Worm (Caenorhabditis elegans) whole organism, L4 larva: ENCODE measurements around the gene C25E10.12.

Source experiments
- F49E8.2 ChIP-seq: sonication (generic microtip); optimal IDR thresholded peaks from 2 replicates; lab custom pipeline; 2016; ENCODE audit warnings: missing compliant biosample characterization, mild to moderate bottlenecking, missing genetic modification characterization, borderline replicate concordance
- R02D3.7 ChIP-seq: fragments of 150-350 bp; sonication (generic microtip); optimal IDR thresholded peaks from 3 replicates; lab custom pipeline; 2014; ENCODE audit warnings: missing biosample characterization, missing genetic modification characterization
- T20F7.1 ChIP-seq: fragments of 200-800 bp; sonication (Bioruptor generic); optimal IDR thresholded peaks from 2 replicates; lab custom pipeline; 2018; ENCODE audit warnings: mild to moderate bottlenecking, missing genetic modification characterization, missing compliant biosample characterization
- Y105C5A.15 ChIP-seq: fragments of 200-800 bp; sonication (Bioruptor generic); IDR thresholded peaks from 2 replicates; pipeline ENCODE4 v1.3.6; 2022; ENCODE audit warnings: missing genetic modification characterization, missing compliant biosample characterization
- Y48G9A.11 ChIP-seq: fragments of 200-800 bp; sonication (Bioruptor generic); IDR thresholded peaks from 2 replicates; pipeline ENCODE4 v1.3.6; 2022; ENCODE audit warnings: missing genetic modification reagents, missing genetic modification characterization, missing compliant biosample characterization
- Y5F2A.4 ChIP-seq: fragments of 200-800 bp; sonication (Bioruptor generic); optimal IDR thresholded peaks from 2 replicates; lab custom pipeline; 2018; ENCODE audit warnings: mild to moderate bottlenecking, missing genetic modification characterization, missing compliant biosample characterization
- ZK546.5 ChIP-seq, 2 experiments: sonication (generic microtip); optimal IDR thresholded peaks; 2 replicates each; lab custom pipeline; 2017; ENCODE audit warnings: missing biosample characterization in 2 of 2, missing genetic modification characterization in 2 of 2
- aha-1 ChIP-seq: fragments of 150-350 bp; peaks from one replicate; lab custom pipeline; 2014; ENCODE audit warnings: missing biosample characterization, missing genetic modification characterization
- arid-1 ChIP-seq: fragments of 200-800 bp; sonication (Bioruptor generic); conservative IDR thresholded peaks from 2 replicates; pipeline ENCODE4 v1.3.6; 2022; ENCODE audit warnings: missing genetic modification reagents, missing genetic modification characterization, missing compliant biosample characterization
- daf-8 ChIP-seq: fragments of 200-800 bp; sonication (Bioruptor generic); IDR thresholded peaks from 2 replicates; pipeline ENCODE4 v1.3.6; 2022; ENCODE audit warnings: missing genetic modification characterization, missing compliant biosample characterization
- dmd-6 ChIP-seq: fragments of 200-800 bp; sonication (Bioruptor generic); IDR thresholded peaks from 2 replicates; pipeline ENCODE4 v1.3.6; 2022; ENCODE audit warnings: missing genetic modification reagents, missing genetic modification characterization, missing compliant biosample characterization
- dmd-8 ChIP-seq: fragments of 200-800 bp; sonication (Bioruptor generic); IDR thresholded peaks from 2 replicates; pipeline ENCODE4 v1.3.6; 2022; ENCODE audit warnings: missing genetic modification characterization, missing compliant biosample characterization
- dmd-9 ChIP-seq: fragments of 200-800 bp; sonication (Bioruptor generic); IDR thresholded peaks from 2 replicates; pipeline ENCODE4 v1.3.6; 2022; ENCODE audit warnings: missing genetic modification reagents, missing genetic modification characterization, missing compliant biosample characterization
- egl-43 ChIP-seq: fragments of 200-800 bp; sonication (Bioruptor generic); IDR thresholded peaks from 2 replicates; pipeline ENCODE4 v1.3.6; 2022; ENCODE audit warnings: missing genetic modification reagents, missing genetic modification characterization, missing compliant biosample characterization
- fkh-10 ChIP-seq: fragments of 150-350 bp; optimal IDR thresholded peaks from 2 replicates; lab custom pipeline; 2014; ENCODE audit warnings: missing biosample characterization, missing genetic modification reagents, missing genetic modification characterization
- gei-8 ChIP-seq: fragments of 200-800 bp; sonication (Bioruptor generic); optimal IDR thresholded peaks from 2 replicates; lab custom pipeline; 2018; ENCODE audit warnings: mild to moderate bottlenecking, missing genetic modification characterization, missing compliant biosample characterization
- lim-7 ChIP-seq: fragments of 200-800 bp; sonication (Bioruptor generic); IDR thresholded peaks from 2 replicates; pipeline ENCODE4 v1.3.6; 2022; ENCODE audit warnings: missing genetic modification characterization, missing compliant biosample characterization
- lin-39 ChIP-seq: fragments of 150-350 bp; optimal IDR thresholded peaks from 2 replicates; lab custom pipeline; 2014; ENCODE audit warnings: missing biosample characterization, missing genetic modification reagents, missing genetic modification characterization
- madf-9 ChIP-seq: fragments of 200-800 bp; sonication (Bioruptor generic); conservative IDR thresholded peaks from 2 replicates; pipeline ENCODE4 v1.3.6; 2022; ENCODE audit warnings: missing genetic modification reagents, missing genetic modification characterization, missing compliant biosample characterization
- mdl-1 ChIP-seq, 2 experiments: fragments of 150-350 bp in 1 of 2; sonication (generic microtip) in 1 of 2; optimal IDR thresholded peaks; 2 replicates each; lab custom pipeline; 2014 to 2017; ENCODE audit warnings: missing biosample characterization in 2 of 2, missing genetic modification characterization in 2 of 2
- mdt-29 ChIP-seq: fragments of 200-800 bp; sonication (Bioruptor generic); IDR thresholded peaks from 2 replicates; pipeline ENCODE4 v1.3.6; 2022; ENCODE audit warnings: missing genetic modification reagents, missing genetic modification characterization, missing compliant biosample characterization
- mes-2 ChIP-seq: sonication (generic microtip); optimal IDR thresholded peaks from 2 replicates; lab custom pipeline; 2016; ENCODE audit warnings: missing genotype, mild to moderate bottlenecking, missing genetic modification characterization, missing compliant biosample characterization; ENCODE audit not compliant: poor library complexity, severe bottlenecking
- mxl-2 ChIP-seq: fragments of 200-800 bp; sonication (Bioruptor generic); conservative IDR thresholded peaks from 2 replicates; pipeline ENCODE4 v1.3.6; 2022; ENCODE audit warnings: missing genetic modification reagents, missing genetic modification characterization, missing compliant biosample characterization
- mxl-3 ChIP-seq: fragments of 200-800 bp; sonication (Bioruptor generic); optimal IDR thresholded peaks from 2 replicates; lab custom pipeline; 2018; ENCODE audit warnings: mild to moderate bottlenecking, missing genetic modification characterization, missing compliant biosample characterization
- nhr-10 ChIP-seq: fragments of 150-350 bp; optimal IDR thresholded peaks from 2 replicates; lab custom pipeline; 2014; ENCODE audit warnings: missing biosample characterization, missing genetic modification characterization
- nhr-102 ChIP-seq: sonication (generic microtip); optimal IDR thresholded peaks from 2 replicates; lab custom pipeline; 2016; ENCODE audit warnings: mild to moderate bottlenecking, missing genetic modification characterization, moderate library complexity, missing compliant biosample characterization
- nhr-11 ChIP-seq: fragments of 150-350 bp; optimal IDR thresholded peaks from 2 replicates; lab custom pipeline; 2014; ENCODE audit warnings: missing biosample characterization, missing genetic modification characterization
- nhr-111 ChIP-seq: fragments of 200-800 bp; sonication (Bioruptor generic); optimal IDR thresholded peaks from 2 replicates; lab custom pipeline; 2018; ENCODE audit warnings: mild to moderate bottlenecking, missing genetic modification characterization, missing compliant biosample characterization
- nhr-76 ChIP-seq: fragments of 150-350 bp; optimal IDR thresholded peaks from 2 replicates; lab custom pipeline; 2014; ENCODE audit warnings: missing biosample characterization, missing genetic modification characterization
- php-3 ChIP-seq: fragments of 200-800 bp; sonication (Bioruptor generic); IDR thresholded peaks from 2 replicates; pipeline ENCODE4 v1.3.6; 2022; ENCODE audit warnings: missing genetic modification reagents, missing genetic modification characterization, missing compliant biosample characterization
- saeg-2 ChIP-seq: fragments of 200-800 bp; sonication (Bioruptor generic); IDR thresholded peaks from 2 replicates; pipeline ENCODE4 v1.3.6; 2022; ENCODE audit warnings: missing genetic modification reagents, missing genetic modification characterization, missing compliant biosample characterization
- sdz-12 ChIP-seq: fragments of 200-800 bp; sonication (Bioruptor generic); optimal IDR thresholded peaks from 2 replicates; lab custom pipeline; 2018; ENCODE audit warnings: mild to moderate bottlenecking, missing genetic modification characterization, missing compliant biosample characterization
- snpc-4 ChIP-seq: fragments of 150-350 bp; optimal IDR thresholded peaks from 2 replicates; lab custom pipeline; 2014; ENCODE audit warnings: missing biosample characterization, missing genetic modification characterization
- unc-39 ChIP-seq: sonication (generic microtip); optimal IDR thresholded peaks from 2 replicates; lab custom pipeline; 2017; ENCODE audit warnings: missing biosample characterization, missing genetic modification characterization
- unc-62 ChIP-seq, 3 experiments: fragments of 150-350 bp in 1 of 3; sonication (generic microtip); optimal IDR thresholded peaks in 2 of 3; peaks in 1 of 3; 1 replicate in 1 of 3; 2 replicates in 2 of 3; lab custom pipeline; 2014 to 2017; ENCODE audit warnings: missing biosample characterization in 3 of 3, missing genetic modification characterization in 3 of 3, missing genetic modification reagents in 3 of 3, missing genotype in 1 of 3
- vab-7 ChIP-seq: fragments of 200-800 bp; sonication (Bioruptor generic); IDR thresholded peaks from 2 replicates; pipeline ENCODE4 v1.3.6; 2022; ENCODE audit warnings: missing genetic modification reagents, missing genetic modification characterization, missing compliant biosample characterization
- zag-1 ChIP-seq: fragments of 150-350 bp; optimal IDR thresholded peaks from 2 replicates; lab custom pipeline; 2014; ENCODE audit warnings: missing biosample characterization, missing genetic modification characterization
- zfp-3 ChIP-seq: fragments of 200-800 bp; sonication (Bioruptor generic); conservative IDR thresholded peaks from 2 replicates; pipeline ENCODE4 v1.3.6; 2022; ENCODE audit warnings: missing genetic modification reagents, missing genetic modification characterization, missing compliant biosample characterization
- zip-11 ChIP-seq: fragments of 200-800 bp; sonication (Bioruptor generic); IDR thresholded peaks from 2 replicates; pipeline ENCODE4 v1.3.6; 2022; ENCODE audit warnings: missing genetic modification characterization, missing compliant biosample characterization

The C25E10.12 gene

ce11 chrV:9063134-9063533 lies 893 bp upstream of the C25E10.12 start (continued):
- TF ChIP-seq nhr-76 (tag; lab: Kevin White, UChicago) (no peak), mxl-3 (GFP tag; lab: Kevin White, UChicago) (no peak)
- TF ChIP-seq, all 104 proteins: peak for 0

DNA sequence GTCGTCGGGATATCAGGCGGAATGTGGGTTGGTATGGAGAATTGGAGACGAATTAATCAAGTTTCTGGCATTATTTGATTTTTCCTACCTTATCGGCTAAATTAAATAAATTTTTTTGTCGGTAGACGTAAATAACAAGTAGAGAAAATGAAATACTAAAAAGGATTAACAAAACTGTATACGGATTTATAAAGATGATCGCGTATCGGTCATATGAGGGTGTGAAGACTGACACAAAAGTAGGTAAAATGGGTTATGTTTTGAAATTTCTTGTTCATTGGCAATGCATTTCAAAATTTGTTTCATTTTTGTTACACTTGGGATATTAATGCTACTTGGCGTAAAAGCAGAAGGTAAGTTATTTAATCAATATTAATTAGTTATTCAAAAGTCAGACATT lies 2.8 kb downstream of the C25E10.12 start, which contains the start of the genes C25E10.16 and C25E10.13:
Gene C25E10.16 (minus strand): TSS at position 101 of the 400 bp plus-strand sequence.
Gene C25E10.13 (plus strand): TSS at position 256 of the 400 bp plus-strand sequence.
- TF ChIP-seq zip-11 (GFP tag; lab: Robert Waterston, UW) (no peak), unc-62 (GFP tag; optimal IDR thresholded peaks at IDR 0.05 in 1 of 2; lab: Kevin White, UChicago) (no peak), unc-62 (tag; optimal IDR thresholded peaks at IDR 0.05; lab: Kevin White, UChicago) (no peak), zag-1 (tag; lab: Kevin White, UChicago) (no peak)

DNA sequence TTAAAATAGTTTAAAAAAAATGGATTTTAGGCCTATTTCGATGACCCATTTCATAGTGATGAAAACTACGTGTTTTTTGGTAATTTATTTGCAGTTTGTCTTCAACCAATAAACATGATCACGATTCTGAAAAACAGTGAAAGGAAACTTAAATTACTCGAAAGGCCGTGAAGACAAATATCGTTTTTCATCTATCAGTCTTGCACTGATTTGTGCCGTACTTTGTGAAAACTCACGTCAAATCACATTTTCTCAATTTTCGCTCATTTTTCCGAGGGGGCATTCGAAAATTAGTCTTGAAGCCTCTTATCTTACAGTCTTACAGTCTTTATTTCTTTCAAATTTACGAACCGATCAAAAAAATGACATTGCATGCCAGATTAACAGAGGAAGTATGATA lies 3.6 kb downstream of the C25E10.12 start, which contains the start of gene C25E10.11:
Gene C25E10.11 (minus strand): TSS at position 101 of the 400 bp plus-strand sequence.
- TF ChIP-seq aha-1 (tag; lab: Kevin White, UChicago) (no peak), php-3 (no peak), mxl-3 (GFP tag; lab: Kevin White, UChicago) (no peak), unc-39 (tag; lab: Kevin White, UChicago) (no peak), R02D3.7 (tag; lab: Kevin White, UChicago) (no peak), nhr-102 (tag; lab: Kevin White, UChicago) (no peak), arid-1 (GFP tag; lab: Robert Waterston, UW) (no peak), Y5F2A.4 (GFP tag; lab: Kevin White, UChicago) (no peak), Y105C5A.15 (GFP tag; lab: Robert Waterston, UW) (no peak), ZK546.5 (tag; optimal IDR thresholded peaks at IDR 0.05; lab: Kevin White, UChicago) (no peak), T20F7.1 (GFP tag; lab: Kevin White, UChicago) (no peak), egl-43 (no peak), saeg-2 (GFP tag; lab: Robert Waterston, UW) (no peak), lim-7 (GFP tag; lab: Robert Waterston, UW) (no peak), nhr-10 (no peak), mes-2 (tag; lab: Kevin White, UChicago) (no peak), zfp-3 (GFP tag; lab: Robert Waterston, UW) (no peak), dmd-9 (no peak)

- TF ChIP-seq dmd-8 (GFP tag; lab: Robert Waterston, UW) (no peak), gei-8 (GFP tag; lab: Kevin White, UChicago) (no peak), daf-8 (GFP tag; lab: Robert Waterston, UW) (no peak), Y48G9A.11 (no peak), zag-1 (tag; lab: Kevin White, UChicago) (no peak), madf-9 (GFP tag; lab: Robert Waterston, UW) (no peak), F49E8.2 (tag; lab: Kevin White, UChicago) (no peak), sdz-12 (GFP tag; lab: Kevin White, UChicago) (no peak), lim-7 (GFP tag; lab: Robert Waterston, UW) (no peak), fkh-10 (no peak), mxl-2 (GFP tag; lab: Robert Waterston, UW) (no peak), mdl-1 (tag; optimal IDR thresholded peaks at IDR 0.05; lab: Kevin White, UChicago) (no peak), mdt-29 (GFP tag; lab: Robert Waterston, UW) (no peak)
These were observed 6.0 kb downstream of the C25E10.12 start, which contains the start of gene C25E10.10 for ce11 chrV:9056253-9056652. Gene C25E10.10 (minus strand): TSS chrV:9056353.

- TF ChIP-seq mxl-3 (GFP tag; lab: Kevin White, UChicago) = no peak
- TF ChIP-seq snpc-4 = no peak
- TF ChIP-seq unc-62 (GFP tag; optimal IDR thresholded peaks at IDR 0.05 in 1 of 2; lab: Kevin White, UChicago) = peak in 1 of 2 experiments; percentile 68
- TF ChIP-seq unc-62 (tag; optimal IDR thresholded peaks at IDR 0.05; lab: Kevin White, UChicago) = no peak
- TF ChIP-seq nhr-11 (tag; lab: Kevin White, UChicago) = peak; percentile 17
- TF ChIP-seq dmd-6 (GFP tag; lab: Robert Waterston, UW) = no peak
- TF ChIP-seq nhr-111 (GFP tag; lab: Kevin White, UChicago) = no peak
- TF ChIP-seq vab-7 (GFP tag; lab: Robert Waterston, UW) = no peak
- no peak for TF ChIP-seq lin-39 (tag; lab: Kevin White, UChicago)
These were observed 6.6 kb downstream of the C25E10.12 start for ce11 chrV:9055644-9056043.
